Worm (Caenorhabditis elegans): ENCODE measurements around the gene metl-6.

- TF ChIP-seq nhr-77 (tag; optimal IDR thresholded peaks at IDR 0.05) (no peak), lin-39 (tag; optimal IDR thresholded peaks at IDR 0.05) (no peak), ztf-11 (tag; optimal IDR thresholded peaks at IDR 0.05) (no peak), unc-62 (GFP tag; optimal IDR thresholded peaks at IDR 0.05) (no peak), nhr-19 (GFP tag; conservative IDR thresholded peaks at IDR 0.05) (peak; percentile 18; the same call in 1 of the 2 replicates), nhr-11 (tag; optimal IDR thresholded peaks at IDR 0.05) (no peak), swsn-7 (tag; optimal IDR thresholded peaks at IDR 0.05) (no peak)
Measured at ce11 chrIII:3914836-3915235, 6.7 kb downstream of the metl-6 start.

Data from whole organism, L1 larva.